Fruit fly (Drosophila melanogaster) whole organism, embryonic: ENCODE data around the gene CG7298.
A peak's percentile ranks its signal among the peaks of the same experiment; 100 is the strongest.

ENCODE experiments used
- Adf1 ChIP-seq: fragments of 200-800 bp; sonication (Bioruptor generic); IDR thresholded peaks from 2 replicates; pipeline ENCODE4 v1.3.6; 2022; ENCODE audit warnings: missing biosample characterization, missing genetic modification characterization
- B-H2 ChIP-seq: fragments of 200-800 bp; sonication (Bioruptor generic); optimal IDR thresholded peaks from 2 replicates; lab custom pipeline; 2018; ENCODE audit warnings: missing biosample characterization, mild to moderate bottlenecking, missing genetic modification characterization
- CG10543 ChIP-seq: fragments of 200-800 bp; sonication (Bioruptor generic); optimal IDR thresholded peaks from 3 replicates; lab custom pipeline; 2017; ENCODE audit warnings: missing biosample characterization, mild to moderate bottlenecking, missing genetic modification characterization, moderate library complexity
- CG13296 ChIP-seq: fragments of 200-800 bp; sonication (Bioruptor generic); optimal IDR thresholded peaks from 3 replicates; lab custom pipeline; 2018; ENCODE audit warnings: missing biosample characterization, mild to moderate bottlenecking, missing genetic modification characterization
- CG13424 ChIP-seq: fragments of 200-800 bp; sonication (Bioruptor generic); optimal IDR thresholded peaks from 2 replicates; lab custom pipeline; 2019; ENCODE audit warnings: missing biosample characterization, mild to moderate bottlenecking, missing genetic modification characterization, moderate library complexity
- CG1529 ChIP-seq: fragments of 200-800 bp; sonication (Bioruptor generic); optimal IDR thresholded peaks from 3 replicates; lab custom pipeline; 2018; ENCODE audit warnings: missing biosample characterization, missing genetic modification characterization
- CG1647 ChIP-seq: fragments of 200-800 bp; sonication (Bioruptor generic); optimal IDR thresholded peaks from 3 replicates; lab custom pipeline; 2016; ENCODE audit warnings: missing biosample characterization, missing genetic modification characterization
- CG17568 ChIP-seq: fragments of 200-800 bp; sonication (Bioruptor generic); optimal IDR thresholded peaks from 2 replicates; lab custom pipeline; 2018; ENCODE audit warnings: missing biosample characterization, mild to moderate bottlenecking, missing genetic modification characterization, moderate library complexity
- CG18764 ChIP-seq: fragments of 200-800 bp; sonication (Bioruptor generic); optimal IDR thresholded peaks from 3 replicates; lab custom pipeline; 2016; ENCODE audit warnings: missing biosample characterization, missing genetic modification characterization
- CG4707 ChIP-seq: fragments of 200-800 bp; sonication (Bioruptor generic); optimal IDR thresholded peaks from 2 replicates; lab custom pipeline; 2018; ENCODE audit warnings: missing biosample characterization, mild to moderate bottlenecking, missing genetic modification characterization, moderate library complexity
- CG7556 ChIP-seq: fragments of 200-800 bp; sonication (Bioruptor generic); optimal IDR thresholded peaks from 2 replicates; lab custom pipeline; 2017; ENCODE audit warnings: missing biosample characterization, mild to moderate bottlenecking, missing genetic modification characterization
- CG7745 ChIP-seq: fragments of 200-800 bp; sonication (Bioruptor generic); optimal IDR thresholded peaks from 2 replicates; lab custom pipeline; 2018; ENCODE audit warnings: missing biosample characterization, mild to moderate bottlenecking, missing genetic modification characterization, moderate library complexity
- CG7839 ChIP-seq: fragments of 200-800 bp; sonication (Bioruptor generic); optimal IDR thresholded peaks from 3 replicates; lab custom pipeline; 2018; ENCODE audit warnings: missing biosample characterization, mild to moderate bottlenecking, missing genetic modification characterization, moderate library complexity
- CG7987 ChIP-seq: fragments of 200-800 bp; sonication (Bioruptor generic); optimal IDR thresholded peaks from 2 replicates; lab custom pipeline; 2018; ENCODE audit warnings: missing biosample characterization, mild to moderate bottlenecking, missing genetic modification characterization, moderate library complexity
- CG9215 ChIP-seq: fragments of 200-800 bp; sonication (Bioruptor generic); IDR thresholded peaks from 2 replicates; pipeline ENCODE4 v1.3.6; 2022; ENCODE audit warnings: missing biosample characterization, missing genetic modification characterization
- Dip2 ChIP-seq: fragments of 200-800 bp; sonication (Bioruptor generic); IDR thresholded peaks from 2 replicates; pipeline ENCODE4 v1.3.6; 2022; ENCODE audit warnings: missing biosample characterization, missing genetic modification characterization
- Ets65A ChIP-seq: fragments of 200-800 bp; sonication (Bioruptor generic); peaks from one replicate; lab custom pipeline; 2016; ENCODE audit warnings: missing biosample characterization, missing genetic modification characterization
- GATAe ChIP-seq: fragments of 200-800 bp; sonication (Bioruptor generic); conservative IDR thresholded peaks from 2 replicates; pipeline ENCODE4 v1.3.6; 2022; ENCODE audit warnings: missing biosample characterization, missing genetic modification characterization
- HLH3B ChIP-seq: fragments of 200-800 bp; sonication (Bioruptor generic); IDR thresholded peaks from 2 replicates; pipeline ENCODE4 v1.3.6; 2022; ENCODE audit warnings: missing biosample characterization, missing genetic modification characterization
- HLH54F ChIP-seq: fragments of 200-800 bp; sonication (Bioruptor generic); optimal IDR thresholded peaks from 3 replicates; lab custom pipeline; 2016; ENCODE audit warnings: missing biosample characterization, missing genetic modification characterization
- Lim3 ChIP-seq: fragments of 200-800 bp; sonication (Bioruptor generic); IDR thresholded peaks from 2 replicates; pipeline ENCODE4 v1.3.6; 2022; ENCODE audit warnings: missing biosample characterization, missing genetic modification characterization
- Mad ChIP-seq: fragments of 200-800 bp; sonication (Bioruptor generic); optimal IDR thresholded peaks from 2 replicates; lab custom pipeline; 2016; ENCODE audit warnings: missing biosample characterization, missing genetic modification characterization
- Med ChIP-seq: fragments of 200-800 bp; sonication (Bioruptor generic); peaks from one replicate; lab custom pipeline; 2016; ENCODE audit warnings: missing biosample characterization, missing genetic modification characterization, mild to moderate bottlenecking, inconsistent platforms, moderate library complexity
- Ravus ChIP-seq: fragments of 200-800 bp; sonication (Bioruptor generic); IDR thresholded peaks from 2 replicates; pipeline ENCODE4 v1.3.6; 2022; ENCODE audit warnings: missing biosample characterization, missing genetic modification characterization
- Scr ChIP-seq: fragments of 200-800 bp; sonication (Bioruptor generic); IDR thresholded peaks from 2 replicates; pipeline ENCODE4 v1.3.6; 2022; ENCODE audit warnings: missing biosample characterization, missing genetic modification characterization; ENCODE audit not compliant: partially characterized antibody
- Sin3A ChIP-seq: fragments of >200 bp; optimal IDR thresholded peaks from 2 replicates; lab custom pipeline; 2018
- Sox100B ChIP-seq: fragments of 200-800 bp; sonication (Bioruptor generic); optimal IDR thresholded peaks from 3 replicates; lab custom pipeline; 2018; ENCODE audit warnings: missing biosample characterization, mild to moderate bottlenecking, missing genetic modification characterization
- Sry-δ ChIP-seq: fragments of 200-800 bp; sonication (Bioruptor generic); optimal IDR thresholded peaks from 2 replicates; lab custom pipeline; 2016; ENCODE audit warnings: missing biosample characterization, missing genetic modification characterization
- Taf1 ChIP-seq: fragments of 200-800 bp; sonication (Bioruptor generic); IDR thresholded peaks from 2 replicates; pipeline ENCODE4 v1.3.6; 2022; ENCODE audit warnings: missing biosample characterization, missing genetic modification characterization
- al ChIP-seq: fragments of 200-800 bp; sonication (Bioruptor generic); IDR thresholded peaks from 2 replicates; pipeline ENCODE4 v1.3.6; 2022; ENCODE audit warnings: missing biosample characterization, missing genetic modification characterization
- amos ChIP-seq: fragments of 200-800 bp; sonication (Bioruptor generic); IDR thresholded peaks from 2 replicates; pipeline ENCODE4 v1.3.6; 2022; ENCODE audit warnings: missing biosample characterization, missing genetic modification characterization; ENCODE audit not compliant: partially characterized antibody
- ara ChIP-seq: fragments of 200-800 bp; sonication (Bioruptor generic); IDR thresholded peaks from 2 replicates; pipeline ENCODE4 v1.3.6; 2022; ENCODE audit warnings: missing biosample characterization, missing genetic modification characterization
- ase ChIP-seq: fragments of 200-800 bp; sonication (Bioruptor generic); IDR thresholded peaks from 3 replicates; pipeline ENCODE4 v1.3.6; 2022; ENCODE audit warnings: missing biosample characterization, missing genetic modification characterization
- cad ChIP-seq: fragments of >200 bp; optimal IDR thresholded peaks from 2 replicates; lab custom pipeline; 2017; ENCODE audit warnings: missing biosample characterization, missing genetic modification characterization
- corto ChIP-seq: fragments of 200-800 bp; sonication (Bioruptor generic); optimal IDR thresholded peaks from 2 replicates; lab custom pipeline; 2016; ENCODE audit warnings: missing biosample characterization, mild to moderate bottlenecking, missing genetic modification characterization, moderate library complexity
- dm ChIP-seq: fragments of 200-800 bp; sonication (Bioruptor generic); optimal IDR thresholded peaks from 3 replicates; lab custom pipeline; 2016; ENCODE audit warnings: missing biosample characterization, missing genetic modification characterization
- dmrt11E ChIP-seq: fragments of 200-800 bp; sonication (Bioruptor generic); optimal IDR thresholded peaks from 3 replicates; lab custom pipeline; 2018; ENCODE audit warnings: missing biosample characterization, mild to moderate bottlenecking, missing genetic modification characterization, moderate library complexity
- esg ChIP-seq: fragments of 200-800 bp; sonication (Bioruptor generic); conservative IDR thresholded peaks from 2 replicates; pipeline ENCODE4 v1.3.6; 2022; ENCODE audit warnings: missing biosample characterization, missing genetic modification characterization
- ftz-f1 ChIP-seq: fragments of 200-800 bp; sonication (Bioruptor generic); optimal IDR thresholded peaks from 2 replicates; lab custom pipeline; 2016; ENCODE audit warnings: missing biosample characterization, missing genetic modification characterization
- gsb-n ChIP-seq: fragments of 200-800 bp; sonication (Bioruptor generic); optimal IDR thresholded peaks from 3 replicates; lab custom pipeline; 2018; ENCODE audit warnings: missing biosample characterization, mild to moderate bottlenecking, missing genetic modification characterization
- ham ChIP-seq: fragments of 200-800 bp; sonication (Bioruptor generic); IDR thresholded peaks from 2 replicates; pipeline ENCODE4 v1.3.6; 2022; ENCODE audit warnings: missing biosample characterization, missing genetic modification characterization
- kah ChIP-seq: fragments of 200-800 bp; sonication (Bioruptor generic); optimal IDR thresholded peaks from 2 replicates; lab custom pipeline; 2018; ENCODE audit warnings: missing biosample characterization, mild to moderate bottlenecking, missing genetic modification characterization
- luna ChIP-seq: fragments of 200-800 bp; sonication (Bioruptor generic); optimal IDR thresholded peaks from 2 replicates; lab custom pipeline; 2016; ENCODE audit warnings: missing biosample characterization, missing genetic modification characterization
- pan ChIP-seq, 4 experiments: fragments of >200 bp in 3 of 4; fragments of 200-800 bp in 1 of 4; sonication (Bioruptor generic) in 1 of 4; optimal IDR thresholded peaks in 3 of 4; IDR thresholded peaks in 1 of 4; 2 replicates each; pipeline versions ENCODE4 v1.3.6 to Lab custom; 2017 to 2022; ENCODE audit warnings: missing biosample characterization in 2 of 4, missing genetic modification characterization in 2 of 4, mixed read lengths in 1 of 4
- run ChIP-seq: fragments of 200-800 bp; sonication (Bioruptor generic); optimal IDR thresholded peaks from 3 replicates; lab custom pipeline; 2018; ENCODE audit warnings: missing biosample characterization, mild to moderate bottlenecking, missing genetic modification characterization
- sc ChIP-seq, 3 experiments: fragments of >200 bp in 2 of 3; fragments of 200-800 bp in 1 of 3; sonication (Bioruptor generic) in 1 of 3; optimal IDR thresholded peaks; 2 replicates in 2 of 3; 3 replicates in 1 of 3; lab custom pipeline; 2017; ENCODE audit warnings: mild to moderate bottlenecking in 1 of 3, missing biosample characterization in 1 of 3, missing genetic modification characterization in 1 of 3, missing genetic modification reagents in 1 of 3
- schlank ChIP-seq: fragments of 200-800 bp; sonication (Bioruptor generic); optimal IDR thresholded peaks from 2 replicates; lab custom pipeline; 2018; ENCODE audit warnings: missing biosample characterization, mild to moderate bottlenecking, missing genetic modification characterization
- shn ChIP-seq: fragments of 200-800 bp; sonication (Bioruptor generic); optimal IDR thresholded peaks from 3 replicates; lab custom pipeline; 2016; ENCODE audit warnings: missing biosample characterization, missing genetic modification characterization
- twi ChIP-seq: fragments of 200-800 bp; optimal IDR thresholded peaks from 2 replicates; lab custom pipeline; 2019; ENCODE audit warnings: missing biosample characterization, mild to moderate bottlenecking, missing genetic modification characterization, moderate library complexity

Gene CG7298

dm6 chr3L:20247513-20248173, 44.2 kb upstream of the CG7298 start, which contains the start of gene rdgC (continued):
- TF ChIP-seq gsb-n (tag; lab: Kevin White, UChicago) (peak; percentile 86), dm (GFP tag; lab: Kevin White, UChicago) (peak; percentile 86), GATAe (peak; percentile 84), HLH54F (peak; percentile 94), Dip2 (0 out of 2 replicates have a peak, but pooled peaks have one; percentile 31), Adf1 (GFP tag; lab: Robert Waterston, UW) (peak; percentile 99), Sox100B (GFP tag; lab: Kevin White, UChicago) (peak; percentile 94), CG1647 (GFP tag; lab: Kevin White, UChicago) (peak; percentile 96), esg (GFP tag; lab: Robert Waterston, UW) (peak; percentile 91), pan (optimal IDR thresholded peaks at IDR 0.05; lab: Kevin White, UChicago) (no peak), pan (GFP tag; optimal IDR thresholded peaks at IDR 0.05 in 1 of 2, IDR thresholded peaks at IDR 0.05 in 1 of 2) (peak in 1 of 2 experiments; percentile 98), Ravus (GFP tag; lab: Robert Waterston, UW) (peak; percentile 88), CG13296 (peak; percentile 93), Ets65A (GFP tag; lab: Kevin White, UChicago) (peak; percentile 99), corto (GFP tag; lab: Kevin White, UChicago) (peak; percentile 19), Scr (GFP tag; lab: Robert Waterston, UW) (no peak), Mad (peak; percentile 85), al (GFP tag; lab: Robert Waterston, UW) (peak; percentile 93), kah (GFP tag; lab: Kevin White, UChicago) (peak; percentile 87), CG17568 (GFP tag; lab: Kevin White, UChicago) (peak; percentile 94), CG4707 (GFP tag; lab: Kevin White, UChicago) (peak; percentile 91), ftz-f1 (GFP tag; lab: Kevin White, UChicago) (peak; percentile 77), Med (peak; percentile 99), B-H2 (GFP tag; lab: Kevin White, UChicago) (peak; percentile 66), CG10543 (peak; percentile 77), run (peak; percentile 93), Sin3A (lab: Kevin White, UChicago) (no peak), amos (GFP tag; lab: Robert Waterston, UW) (0 out of 2 replicates have a peak, but pooled peaks have one; percentile 17), ara (peak; percentile 96), CG7556 (peak; percentile 95), CG13424 (tag; lab: Kevin White, UChicago) (peak; percentile 95), ham (GFP tag; lab: Robert Waterston, UW) (peak; percentile 85), cad (GFP tag; lab: Kevin White, UChicago) (no peak), twi (peak; percentile 59), HLH3B (GFP tag; lab: Robert Waterston, UW) (peak; percentile 97), dmrt11E (tag; lab: Kevin White, UChicago) (peak; percentile 36), shn (peak; percentile 90), luna (GFP tag; lab: Kevin White, UChicago) (peak; percentile 86), CG7987 (GFP tag; lab: Kevin White, UChicago) (peak; percentile 92), Sry-δ (GFP tag; lab: Kevin White, UChicago) (peak; percentile 73), ase (GFP tag; lab: Robert Waterston, UW) (peak; percentile 96), CG9215 (GFP tag; lab: Robert Waterston, UW) (peak; percentile 92), CG7745 (tag; lab: Kevin White, UChicago) (no peak), sc (optimal IDR thresholded peaks at IDR 0.05; lab: Kevin White, UChicago) (no peak), sc (GFP tag; optimal IDR thresholded peaks at IDR 0.05; lab: Kevin White, UChicago) (peak; percentile 83), CG1529 (GFP tag; lab: Kevin White, UChicago) (peak; percentile 85), CG18764 (GFP tag; lab: Kevin White, UChicago) (peak; percentile 95), CG7839 (tag; lab: Kevin White, UChicago) (peak; percentile 97), schlank (tag; lab: Kevin White, UChicago) (peak; percentile 90), Taf1 (peak; percentile 87), Lim3 (GFP tag; lab: Robert Waterston, UW) (peak; percentile 93)
